Worm (Caenorhabditis elegans) whole organism, early embryonic: ENCODE data around the gene ZK666.11.

Source experiments
- B0310.2 ChIP-seq: sonication (generic microtip); optimal IDR thresholded peaks from 2 replicates; lab custom pipeline; 2016; ENCODE audit warnings: mild to moderate bottlenecking, missing genetic modification characterization, missing compliant biosample characterization
- F13C5.2 ChIP-seq: sonication (generic microtip); optimal IDR thresholded peaks from 2 replicates; lab custom pipeline; 2017; ENCODE audit warnings: mild to moderate bottlenecking, missing genetic modification characterization, inconsistent platforms, missing compliant biosample characterization
- aly-1 ChIP-seq: sonication (generic microtip); optimal IDR thresholded peaks from 2 replicates; lab custom pipeline; 2016; ENCODE audit warnings: missing genetic modification characterization, missing compliant biosample characterization
- ama-1 ChIP-seq: fragments of 150-350 bp; optimal IDR thresholded peaks from 2 replicates; lab custom pipeline; 2014
- ceh-13 ChIP-seq: fragments of 200-800 bp; sonication (Bioruptor generic); optimal IDR thresholded peaks from 2 replicates; lab custom pipeline; 2018; ENCODE audit warnings: mild to moderate bottlenecking, missing genetic modification characterization, missing compliant biosample characterization
- ceh-36 ChIP-seq: sonication (generic microtip); optimal IDR thresholded peaks from 2 replicates; lab custom pipeline; 2016; ENCODE audit warnings: missing genetic modification characterization, inconsistent platforms, missing compliant biosample characterization
- flt-1 ChIP-seq: fragments of 200-800 bp; sonication (Bioruptor generic); IDR thresholded peaks from 2 replicates; pipeline ENCODE4 v1.3.6; 2022; ENCODE audit warnings: missing genetic modification characterization, missing compliant biosample characterization
- hmbx-1 ChIP-seq: sonication (generic microtip); optimal IDR thresholded peaks from 2 replicates; lab custom pipeline; 2016; ENCODE audit warnings: mild to moderate bottlenecking, missing genetic modification characterization, missing compliant biosample characterization
- pes-1 ChIP-seq: fragments of 200-800 bp; sonication (Bioruptor generic); IDR thresholded peaks from 2 replicates; pipeline ENCODE4 v1.3.6; 2022; ENCODE audit warnings: missing genetic modification reagents, missing genetic modification characterization, missing compliant biosample characterization
- scrt-1 ChIP-seq: fragments of 200-800 bp; sonication (Bioruptor generic); IDR thresholded peaks from 2 replicates; pipeline ENCODE4 v1.3.6; 2022; ENCODE audit warnings: missing genetic modification characterization, missing compliant biosample characterization
- sea-1 ChIP-seq: fragments of 200-800 bp; sonication (Bioruptor generic); conservative IDR thresholded peaks from 2 replicates; pipeline ENCODE4 v1.3.6; 2022; ENCODE audit warnings: missing genetic modification characterization, missing compliant biosample characterization
- tbx-37 ChIP-seq: fragments of 200-800 bp; sonication (Bioruptor generic); conservative IDR thresholded peaks from 2 replicates; pipeline ENCODE4 v1.3.6; 2022; ENCODE audit warnings: missing genetic modification reagents, missing genetic modification characterization, missing compliant biosample characterization
- tra-4 ChIP-seq: sonication (generic microtip); optimal IDR thresholded peaks from 2 replicates; lab custom pipeline; 2017; ENCODE audit warnings: missing genetic modification characterization, missing compliant biosample characterization

ce11 chrII:10515422-10515821, 33.1 kb downstream of the ZK666.11 start:
- TF ChIP-seq F13C5.2 = no peak
- no peak for TF ChIP-seq tbx-37 (GFP tag; lab: Robert Waterston, UW)
- no peak for TF ChIP-seq hmbx-1 (tag; lab: Kevin White, UChicago)
- TF ChIP-seq ama-1 = no peak
- TF ChIP-seq sea-1 (GFP tag; lab: Robert Waterston, UW) = no peak
- TF ChIP-seq B0310.2 (tag; lab: Kevin White, UChicago) = no peak
- no peak for TF ChIP-seq flt-1 (GFP tag; lab: Robert Waterston, UW)
- no peak for TF ChIP-seq aly-1 (tag; lab: Kevin White, UChicago)
- no peak for TF ChIP-seq tra-4 (tag; lab: Kevin White, UChicago)
- TF ChIP-seq scrt-1 (GFP tag; lab: Robert Waterston, UW) = no peak
- TF ChIP-seq ceh-36 = no peak
- TF ChIP-seq pes-1 (GFP tag; lab: Robert Waterston, UW) = no peak
- TF ChIP-seq ceh-13 = no peak
